Fruit fly (Drosophila melanogaster) whole organism, embryonic: ENCODE results near the gene CG12723.

Experiments used
- CG9609 ChIP-seq: fragments of 200-800 bp; sonication (Bioruptor generic); optimal IDR thresholded peaks from 3 replicates; lab custom pipeline; 2016; ENCODE audit warnings: missing biosample characterization, missing genetic modification characterization
- Dek ChIP-seq: fragments of 200-800 bp; sonication (Bioruptor generic); optimal IDR thresholded peaks from 3 replicates; lab custom pipeline; 2019; ENCODE audit warnings: missing biosample characterization, mild to moderate bottlenecking, missing genetic modification characterization, moderate library complexity
- btn ChIP-seq: fragments of 200-800 bp; sonication (Bioruptor generic); optimal IDR thresholded peaks from 2 replicates; lab custom pipeline; 2016; ENCODE audit warnings: missing biosample characterization, missing genetic modification characterization
- ems ChIP-seq: fragments of 200-800 bp; sonication (Bioruptor generic); optimal IDR thresholded peaks from 3 replicates; lab custom pipeline; 2016; ENCODE audit warnings: missing biosample characterization, missing genetic modification characterization
- unc-4 ChIP-seq: fragments of 200-800 bp; sonication (Bioruptor generic); IDR thresholded peaks from 2 replicates; pipeline ENCODE4 v1.3.6; 2022; ENCODE audit warnings: missing biosample characterization, missing genetic modification characterization; ENCODE audit not compliant: partially characterized antibody

dm6 chrX:13221311-13221710, 29.6 kb upstream of the CG12723 start:
- TF ChIP-seq unc-4 (GFP tag; lab: Robert Waterston, UW) (no peak), Dek (no peak), btn (GFP tag; lab: Kevin White, UChicago) (no peak), CG9609 (GFP tag; lab: Kevin White, UChicago) (no peak), ems (GFP tag; lab: Kevin White, UChicago) (no peak)
